Fruit fly (Drosophila melanogaster) whole organism, pupa: ENCODE results near the gene CG10949.
"Not testable (repeated sequence)": the region's sequence is repeated elsewhere in the genome, so short reads cannot be mapped to it uniquely, and the experiment has no call there.

Experiments used
- CG10348 ChIP-seq: fragments of 200-800 bp; sonication (Bioruptor generic); IDR thresholded peaks from 2 replicates; pipeline ENCODE4 v1.3.6; 2022; ENCODE audit warnings: missing biosample characterization, missing genetic modification characterization
- CG12605 ChIP-seq: fragments of 200-800 bp; sonication (Bioruptor generic); IDR thresholded peaks from 2 replicates; pipeline ENCODE4 v1.3.6; 2022; ENCODE audit warnings: missing biosample characterization, missing genetic modification characterization
- CG14655 ChIP-seq: fragments of 200-800 bp; sonication (Bioruptor generic); optimal IDR thresholded peaks from 3 replicates; lab custom pipeline; 2017; ENCODE audit warnings: mild to moderate bottlenecking, missing biosample characterization, missing genetic modification reagents, missing genetic modification characterization
- CG15710 ChIP-seq: fragments of 200-800 bp; sonication (Bioruptor generic); optimal IDR thresholded peaks from 2 replicates; lab custom pipeline; 2018; ENCODE audit warnings: missing biosample characterization, mild to moderate bottlenecking, missing genetic modification characterization, moderate library complexity
- CG8301 ChIP-seq: fragments of 200-800 bp; sonication (Bioruptor generic); optimal IDR thresholded peaks from 2 replicates; lab custom pipeline; 2018; ENCODE audit warnings: missing biosample characterization, mild to moderate bottlenecking, missing genetic modification characterization
- CG9948 ChIP-seq: fragments of 200-800 bp; sonication (Bioruptor generic); optimal IDR thresholded peaks from 2 replicates; lab custom pipeline; 2018; ENCODE audit warnings: missing biosample characterization, mild to moderate bottlenecking, missing genetic modification characterization, moderate library complexity
- D1 ChIP-seq: fragments of 200-800 bp; sonication (Bioruptor generic); optimal IDR thresholded peaks from 2 replicates; lab custom pipeline; 2018; ENCODE audit warnings: missing biosample characterization, mild to moderate bottlenecking, missing genetic modification characterization, moderate library complexity
- Ets98B ChIP-seq: fragments of 200-800 bp; sonication (Bioruptor generic); IDR thresholded peaks from 2 replicates; pipeline ENCODE4 v1.3.6; 2022; ENCODE audit warnings: missing biosample characterization, missing genetic modification characterization
- fd96Ca ChIP-seq: fragments of 200-800 bp; sonication (Bioruptor generic); IDR thresholded peaks from 3 replicates; pipeline ENCODE4 v1.3.6; 2022; ENCODE audit warnings: missing biosample characterization, missing genetic modification characterization
- gl ChIP-seq: fragments of 200-800 bp; sonication (Bioruptor generic); optimal IDR thresholded peaks from 2 replicates; lab custom pipeline; 2018; ENCODE audit warnings: missing biosample characterization, mild to moderate bottlenecking, missing genetic modification characterization
- rn ChIP-seq: fragments of 200-800 bp; sonication (Bioruptor generic); IDR thresholded peaks from 2 replicates; pipeline ENCODE4 v1.3.6; 2022; ENCODE audit warnings: missing biosample characterization, missing genetic modification characterization

- not testable (repeated sequence) for TF ChIP-seq fd96Ca (GFP tag; lab: Robert Waterston, UW); rn (GFP tag; lab: Robert Waterston, UW); CG12605 (GFP tag; lab: Robert Waterston, UW); CG14655 (GFP tag; lab: Kevin White, UChicago); gl (tag; lab: Kevin White, UChicago); CG8301 (tag; lab: Kevin White, UChicago); CG10348 (GFP tag; lab: Robert Waterston, UW); CG15710; CG9948 (tag; lab: Kevin White, UChicago); Ets98B (GFP tag; lab: Robert Waterston, UW); D1 (tag; lab: Kevin White, UChicago)
These were observed 33.1 kb upstream of the CG10949 start, which contains the start of the genes CG31683 and CG31687 for dm6 chr2L:20449864-20450263.
